Fruit fly (Drosophila melanogaster): ENCODE results near the gene CG15395.

CG15395 gene

DNA sequence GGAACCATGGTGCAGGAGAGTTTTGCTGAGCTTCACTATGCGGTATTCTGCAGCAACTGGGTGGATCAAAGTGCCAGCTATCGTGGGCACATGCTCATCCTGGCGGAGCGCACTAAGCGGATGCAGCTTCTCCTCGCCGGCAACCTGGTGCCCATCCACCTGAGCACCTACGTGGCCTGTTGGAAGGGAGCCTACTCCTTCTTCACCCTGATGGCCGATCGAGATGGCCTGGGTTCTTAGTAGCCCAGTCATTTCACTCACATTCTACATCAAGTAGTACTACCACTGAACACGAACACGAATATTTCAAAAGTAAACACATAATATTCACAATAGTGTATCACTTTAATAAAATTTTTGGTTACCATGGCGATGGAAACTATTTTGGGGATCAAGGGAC lies 45.3 kb downstream of the CG15395 start, which contains the start of gene Prosbeta4R2:
Gene Prosbeta4R2 (plus strand): TSS at position 301 of the 400 bp plus-strand sequence.
- TF ChIP-seq fru (GFP tag; optimal IDR thresholded peaks at IDR 0.05): no peak
- no peak for TF ChIP-seq br (GFP tag; optimal IDR thresholded peaks at IDR 0.05)
- TF ChIP-seq usp (GFP tag; optimal IDR thresholded peaks at IDR 0.05): no peak
- no peak for TF ChIP-seq foxo (GFP tag; optimal IDR thresholded peaks at IDR 0.05)

All from whole organism, wandering third instar larva.